Comparison of ENCODE assay signal across 2 worm cellular contexts in the genomic region with DNA sequence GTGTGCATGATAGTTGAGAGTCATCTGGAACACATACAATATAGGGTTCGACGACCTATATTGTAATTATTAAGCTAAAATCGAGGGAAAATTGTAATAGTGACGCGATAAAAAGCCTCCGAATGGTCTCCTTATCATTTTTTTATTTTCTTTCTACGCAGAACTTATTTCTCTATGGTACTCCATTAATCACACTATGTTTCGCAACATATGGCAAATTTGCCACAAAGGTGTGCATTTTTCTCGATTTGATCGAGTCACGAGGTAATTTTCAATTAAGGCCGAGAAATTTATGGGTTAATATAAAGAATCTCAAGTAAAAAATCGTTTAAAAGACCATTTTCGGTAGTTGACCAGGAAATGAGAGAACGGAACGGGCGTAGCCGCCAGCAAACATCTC.
TF ChIP-seq lines count a peak whose summit lies in the region.

A gene (minus strand): TSS at position 24 of the 400 bp plus-strand sequence.

TF ChIP-seq in whole organism, L1 larva, 84 proteins besides CTCF, POLR2A, EP300 and RAD21 (continued from another document):
- TF ChIP-seq C16A3.4 (tag; optimal IDR thresholded peaks at IDR 0.05; lab: Kevin White, UChicago) (no peak), egl-13 (tag; optimal IDR thresholded peaks at IDR 0.05; lab: Kevin White, UChicago) (no peak), nhr-76 (tag; optimal IDR thresholded peaks at IDR 0.05; lab: Kevin White, UChicago) (no peak), ztf-4 (tag; optimal IDR thresholded peaks at IDR 0.05; lab: Kevin White, UChicago) (no peak), mep-1 (tag; optimal IDR thresholded peaks at IDR 0.05; lab: Kevin White, UChicago) (no peak), fos-1 (tag; optimal IDR thresholded peaks at IDR 0.05; lab: Kevin White, UChicago) (no peak), ztf-11 (tag; optimal IDR thresholded peaks at IDR 0.05; lab: Kevin White, UChicago) (no peak), unc-30 (tag; optimal IDR thresholded peaks at IDR 0.05; lab: Kevin White, UChicago) (no peak)

TF ChIP-seq in whole organism, L4 larva, 104 proteins besides CTCF, POLR2A, EP300 and RAD21 (continued from another document):
- TF ChIP-seq daf-16 (GFP tag; optimal IDR thresholded peaks at IDR 0.05; lab: Kevin White, UChicago) (no peak), daf-16 (tag; optimal IDR thresholded peaks at IDR 0.05; lab: Kevin White, UChicago) (peak; percentile 45), ceh-44 (GFP tag; IDR thresholded peaks at IDR 0.05; lab: Robert Waterston, UW) (no peak), nhr-237 (tag; optimal IDR thresholded peaks at IDR 0.05; lab: Kevin White, UChicago) (no peak), lin-1 (GFP tag; IDR thresholded peaks at IDR 0.05; lab: Robert Waterston, UW) (no peak), nhr-111 (GFP tag; optimal IDR thresholded peaks at IDR 0.05; lab: Kevin White, UChicago) (no peak), nhr-11 (tag; optimal IDR thresholded peaks at IDR 0.05; lab: Kevin White, UChicago) (no peak), mxl-2 (GFP tag; conservative IDR thresholded peaks at IDR 0.05; lab: Robert Waterston, UW) (no peak), F37D6.2 (tag; optimal IDR thresholded peaks at IDR 0.05; lab: Kevin White, UChicago) (no peak), nhr-10 (tag; optimal IDR thresholded peaks at IDR 0.05; lab: Kevin White, UChicago) (no peak), dve-1 (tag; optimal IDR thresholded peaks at IDR 0.05; lab: Kevin White, UChicago; ENCODE audit: insufficient read depth) (peak; percentile 61), egl-27 (tag; optimal IDR thresholded peaks at IDR 0.05; lab: Kevin White, UChicago) (no peak), spr-1 (tag; optimal IDR thresholded peaks at IDR 0.05; lab: Kevin White, UChicago) (no peak), F44E2.7 (GFP tag; IDR thresholded peaks at IDR 0.05; lab: Robert Waterston, UW) (no peak), hlh-30 (tag; optimal IDR thresholded peaks at IDR 0.05; lab: Kevin White, UChicago; ENCODE audit: insufficient read depth) (peak; percentile 58), nhr-77 (tag; optimal IDR thresholded peaks at IDR 0.05; lab: Kevin White, UChicago) (peak; percentile 8), nhr-102 (tag; optimal IDR thresholded peaks at IDR 0.05; lab: Kevin White, UChicago) (no peak), spr-3 (GFP tag; optimal IDR thresholded peaks at IDR 0.05; lab: Kevin White, UChicago) (no peak), lin-38 (GFP tag; IDR thresholded peaks at IDR 0.05; lab: Robert Waterston, UW) (no peak), lsy-2 (tag; optimal IDR thresholded peaks at IDR 0.05; lab: Kevin White, UChicago) (peak in 1 of 2 experiments; percentile 37), ceh-20 (GFP tag; IDR thresholded peaks at IDR 0.05; lab: Robert Waterston, UW) (no peak), lim-7 (GFP tag; IDR thresholded peaks at IDR 0.05; lab: Robert Waterston, UW) (no peak), nhr-76 (tag; optimal IDR thresholded peaks at IDR 0.05; lab: Kevin White, UChicago) (no peak), pha-4 (GFP tag; IDR thresholded peaks at IDR 0.05; lab: Robert Waterston, UW) (no peak), pha-4 (tag; optimal IDR thresholded peaks at IDR 0.05; lab: Kevin White, UChicago) (no peak), ZK546.5 (tag; optimal IDR thresholded peaks at IDR 0.05; lab: Kevin White, UChicago) (no peak), pqm-1 (tag; optimal IDR thresholded peaks at IDR 0.05; lab: Kevin White, UChicago) (peak; percentile 77), F10B5.3 (tag; optimal IDR thresholded peaks at IDR 0.05; lab: Kevin White, UChicago) (no peak), lin-15B (tag; optimal IDR thresholded peaks at IDR 0.05; lab: Kevin White, UChicago) (no peak), ceh-28 (tag; optimal IDR thresholded peaks at IDR 0.05; lab: Kevin White, UChicago) (no peak)
